Worm (Caenorhabditis elegans) whole organism, L2 larva: ENCODE measurements around the gene msp-77.

Experiments used
- C34F6.9 ChIP-seq: fragments of 150-350 bp; optimal IDR thresholded peaks from 2 replicates; lab custom pipeline; 2014; ENCODE audit warnings: missing biosample characterization, missing genetic modification characterization
- F13H6.1 ChIP-seq: sonication (generic microtip); optimal IDR thresholded peaks from 2 replicates; lab custom pipeline; 2016; ENCODE audit warnings: missing genetic modification characterization, missing compliant biosample characterization
- ZK546.5 ChIP-seq: sonication (generic microtip); optimal IDR thresholded peaks from 2 replicates; lab custom pipeline; 2017; ENCODE audit warnings: missing biosample characterization, missing genetic modification characterization
- aly-2 ChIP-seq: fragments of 150-350 bp; optimal IDR thresholded peaks from 2 replicates; lab custom pipeline; 2014; ENCODE audit warnings: missing biosample characterization, missing genetic modification characterization
- ama-1 ChIP-seq: fragments of 150-350 bp; optimal IDR thresholded peaks from 2 replicates; lab custom pipeline; 2018; ENCODE audit warnings: inconsistent platforms
- blmp-1 ChIP-seq: sonication (generic microtip); optimal IDR thresholded peaks from 2 replicates; lab custom pipeline; 2017; ENCODE audit warnings: missing genetic modification characterization, mild to moderate bottlenecking, missing compliant biosample characterization, antibody characterized with exemption, moderate library complexity; ENCODE audit not compliant: insufficient read depth
- ceh-16 ChIP-seq: fragments of 150-350 bp; optimal IDR thresholded peaks from 2 replicates; lab custom pipeline; 2014; ENCODE audit warnings: missing biosample characterization, missing genetic modification characterization
- dmd-4 ChIP-seq: sonication (generic microtip); optimal IDR thresholded peaks from 2 replicates; lab custom pipeline; 2017; ENCODE audit warnings: missing biosample characterization, missing genetic modification characterization
- egl-27 ChIP-seq: sonication (generic microtip); optimal IDR thresholded peaks from 3 replicates; lab custom pipeline; 2017; ENCODE audit warnings: missing biosample characterization, missing genetic modification reagents, missing genetic modification characterization
- elt-1 ChIP-seq: fragments of 150-350 bp; optimal IDR thresholded peaks from 2 replicates; lab custom pipeline; 2014; ENCODE audit warnings: missing biosample characterization, missing genetic modification characterization
- elt-3 ChIP-seq: sonication (generic microtip); optimal IDR thresholded peaks from 2 replicates; lab custom pipeline; 2017; ENCODE audit warnings: missing biosample characterization, missing genetic modification characterization
- fos-1 ChIP-seq: fragments of 150-350 bp; optimal IDR thresholded peaks from 2 replicates; lab custom pipeline; 2014; ENCODE audit warnings: missing biosample characterization, missing genetic modification characterization
- lin-11 ChIP-seq: fragments of 150-350 bp; sonication (generic microtip); optimal IDR thresholded peaks from 2 replicates; lab custom pipeline; 2014; ENCODE audit warnings: missing biosample characterization, missing genetic modification characterization, inconsistent platforms, mixed read lengths
- lin-13 ChIP-seq: fragments of 150-350 bp; optimal IDR thresholded peaks from 2 replicates; lab custom pipeline; 2014; ENCODE audit warnings: missing biosample characterization, missing genetic modification reagents, missing genetic modification characterization
- lin-39 ChIP-seq: fragments of 150-350 bp; optimal IDR thresholded peaks from 2 replicates; lab custom pipeline; 2014; ENCODE audit warnings: missing biosample characterization, missing genetic modification reagents, missing genetic modification characterization
- lsy-2 ChIP-seq, 2 experiments: fragments of 150-350 bp in 1 of 2; sonication (generic microtip) in 1 of 2; optimal IDR thresholded peaks; 2 replicates each; lab custom pipeline; 2014 to 2017; ENCODE audit warnings: missing biosample characterization in 2 of 2, missing genetic modification characterization in 2 of 2
- mab-5 ChIP-seq: fragments of 150-350 bp; optimal IDR thresholded peaks from 2 replicates; lab custom pipeline; 2014; ENCODE audit warnings: missing biosample characterization, missing genetic modification characterization
- mbf-1 ChIP-seq: sonication (generic microtip); optimal IDR thresholded peaks from 2 replicates; lab custom pipeline; 2017; ENCODE audit warnings: missing biosample characterization, missing genetic modification characterization
- mdl-1 ChIP-seq, 2 experiments: fragments of 150-350 bp in 1 of 2; sonication (generic microtip) in 1 of 2; optimal IDR thresholded peaks; 2 replicates each; lab custom pipeline; 2017; ENCODE audit warnings: missing biosample characterization in 2 of 2, missing genetic modification characterization in 2 of 2
- nhr-10 ChIP-seq: sonication (generic microtip); optimal IDR thresholded peaks from 2 replicates; lab custom pipeline; 2017; ENCODE audit warnings: missing biosample characterization, missing genetic modification characterization
- nhr-11 ChIP-seq: fragments of 150-350 bp; optimal IDR thresholded peaks from 2 replicates; lab custom pipeline; 2014; ENCODE audit warnings: missing biosample characterization, missing genetic modification characterization
- nhr-12 ChIP-seq: fragments of 150-350 bp; optimal IDR thresholded peaks from 2 replicates; lab custom pipeline; 2014; ENCODE audit warnings: missing biosample characterization, missing genetic modification characterization
- nhr-21 ChIP-seq: fragments of 150-350 bp; optimal IDR thresholded peaks from 2 replicates; lab custom pipeline; 2014; ENCODE audit warnings: missing biosample characterization, missing genetic modification characterization
- nhr-23 ChIP-seq: fragments of 150-350 bp; optimal IDR thresholded peaks from 2 replicates; lab custom pipeline; 2014; ENCODE audit warnings: missing biosample characterization, missing genetic modification reagents, missing genetic modification characterization
- nhr-237 ChIP-seq: fragments of 150-350 bp; optimal IDR thresholded peaks from 2 replicates; lab custom pipeline; 2014; ENCODE audit warnings: missing biosample characterization, missing genetic modification characterization
- nhr-25 ChIP-seq: fragments of 150-350 bp; sonication (generic microtip); optimal IDR thresholded peaks from 3 replicates; lab custom pipeline; 2014; ENCODE audit warnings: missing biosample characterization, missing genetic modification characterization
- nhr-77 ChIP-seq: fragments of 150-350 bp; optimal IDR thresholded peaks from 2 replicates; lab custom pipeline; 2014; ENCODE audit warnings: missing biosample characterization, missing genetic modification characterization
- peb-1 ChIP-seq: fragments of 150-350 bp; optimal IDR thresholded peaks from 2 replicates; lab custom pipeline; 2014; ENCODE audit warnings: missing biosample characterization, missing genetic modification characterization
- sem-4 ChIP-seq: fragments of 150-350 bp; optimal IDR thresholded peaks from 2 replicates; lab custom pipeline; 2014; ENCODE audit warnings: missing biosample characterization, missing genetic modification reagents, missing genetic modification characterization
- skn-1 ChIP-seq: sonication (generic microtip); optimal IDR thresholded peaks from 2 replicates; lab custom pipeline; 2017; ENCODE audit warnings: missing biosample characterization, missing genetic modification characterization
- sma-9 ChIP-seq, 2 experiments: fragments of 150-350 bp in 1 of 2; sonication (generic microtip) in 1 of 2; optimal IDR thresholded peaks; 2 replicates each; lab custom pipeline; 2014 to 2016; ENCODE audit warnings: missing genetic modification characterization in 2 of 2, mild to moderate bottlenecking in 1 of 2, missing biosample characterization in 1 of 2, missing compliant biosample characterization in 1 of 2, missing genetic modification reagents in 1 of 2, moderate library complexity in 1 of 2
- snpc-4 ChIP-seq: fragments of 150-350 bp; optimal IDR thresholded peaks from 2 replicates; lab custom pipeline; 2014; ENCODE audit warnings: missing biosample characterization, missing genetic modification characterization
- unc-55 ChIP-seq: fragments of 150-350 bp; sonication (generic microtip); optimal IDR thresholded peaks from 3 replicates; lab custom pipeline; 2014; ENCODE audit warnings: missing biosample characterization, missing genetic modification reagents, missing genetic modification characterization
- unc-62 ChIP-seq: fragments of 150-350 bp; optimal IDR thresholded peaks from 2 replicates; lab custom pipeline; 2014; ENCODE audit warnings: missing biosample characterization, missing genetic modification reagents, missing genetic modification characterization
- ztf-4 ChIP-seq: fragments of 150-350 bp; optimal IDR thresholded peaks from 2 replicates; lab custom pipeline; 2014; ENCODE audit warnings: missing biosample characterization, missing genetic modification characterization

The msp-77 gene

ce11 chrIV:9858970-9859369 is 35.5 kb upstream of the msp-77 start:
- TF ChIP-seq elt-3 (tag; lab: Kevin White, UChicago) (no peak), ama-1 (lab: Kevin White, UChicago) (no peak), sma-9 (GFP tag; optimal IDR thresholded peaks at IDR 0.05; lab: Kevin White, UChicago) (no peak), sma-9 (tag; optimal IDR thresholded peaks at IDR 0.05; lab: Kevin White, UChicago) (no peak), ZK546.5 (no peak), lin-11 (no peak), C34F6.9 (tag; lab: Kevin White, UChicago) (no peak), ceh-16 (tag; lab: Kevin White, UChicago) (no peak), sem-4 (tag; lab: Kevin White, UChicago) (no peak), nhr-21 (tag; lab: Kevin White, UChicago) (no peak), F13H6.1 (tag; lab: Kevin White, UChicago) (no peak), nhr-11 (tag; lab: Kevin White, UChicago) (no peak), snpc-4 (tag; lab: Kevin White, UChicago) (no peak), mbf-1 (no peak), nhr-25 (tag; lab: Kevin White, UChicago) (no peak), peb-1 (tag; lab: Kevin White, UChicago) (no peak), nhr-23 (tag; lab: Kevin White, UChicago) (no peak), blmp-1 (tag; lab: Kevin White, UChicago) (no peak), lin-39 (tag; lab: Kevin White, UChicago) (no peak), nhr-10 (tag; lab: Kevin White, UChicago) (no peak), unc-62 (GFP tag; lab: Kevin White, UChicago) (no peak)

ce11 chrIV:9861921-9862320 is 32.5 kb upstream of the msp-77 start, which contains the start of gene K07F5.14:
Gene K07F5.14 (plus strand): TSS chrIV:9862221.
- TF ChIP-seq peb-1 (tag; lab: Kevin White, UChicago) (no peak), elt-1 (tag; lab: Kevin White, UChicago) (no peak), skn-1 (tag; lab: Kevin White, UChicago) (no peak), mdl-1 (tag; optimal IDR thresholded peaks at IDR 0.05; lab: Kevin White, UChicago) (no peak), ztf-4 (no peak), fos-1 (no peak), unc-55 (GFP tag; lab: Kevin White, UChicago) (no peak), ceh-16 (tag; lab: Kevin White, UChicago) (no peak), nhr-25 (tag; lab: Kevin White, UChicago) (no peak), nhr-77 (no peak), mbf-1 (no peak), dmd-4 (tag; lab: Kevin White, UChicago) (no peak), aly-2 (tag; lab: Kevin White, UChicago) (no peak), sem-4 (tag; lab: Kevin White, UChicago) (no peak), sma-9 (GFP tag; optimal IDR thresholded peaks at IDR 0.05; lab: Kevin White, UChicago) (no peak), sma-9 (tag; optimal IDR thresholded peaks at IDR 0.05; lab: Kevin White, UChicago) (no peak)

ce11 chrIV:9863817-9864216 is 30.6 kb upstream of the msp-77 start, which contains the start of gene K07F5.16:
Gene K07F5.16 (plus strand): TSS chrIV:9864117.
- TF ChIP-seq ZK546.5 = no peak
- TF ChIP-seq peb-1 (tag; lab: Kevin White, UChicago) = no peak
- no peak for TF ChIP-seq egl-27 (tag; lab: Kevin White, UChicago)
- no peak for TF ChIP-seq lin-13 (GFP tag; lab: Kevin White, UChicago)
- no peak for TF ChIP-seq mbf-1
- no peak for TF ChIP-seq sma-9 (GFP tag; optimal IDR thresholded peaks at IDR 0.05; lab: Kevin White, UChicago)
- TF ChIP-seq sma-9 (tag; optimal IDR thresholded peaks at IDR 0.05; lab: Kevin White, UChicago) = no peak
- TF ChIP-seq, all 48 proteins: peak for 0

ce11 chrIV:9864778-9865177 is 29.7 kb upstream of the msp-77 start, which contains the start of the genes K07F5.15 and K07F5.22:
Gene K07F5.15 (plus strand): TSS chrIV:9865078.
Gene K07F5.22 (plus strand): TSS chrIV:9865078.
- TF ChIP-seq sem-4 (tag; lab: Kevin White, UChicago) (no peak), dmd-4 (tag; lab: Kevin White, UChicago) (no peak), nhr-237 (no peak), snpc-4 (tag; lab: Kevin White, UChicago) (no peak), nhr-12 (tag; lab: Kevin White, UChicago) (no peak), unc-55 (GFP tag; lab: Kevin White, UChicago) (no peak), nhr-23 (tag; lab: Kevin White, UChicago) (no peak), lsy-2 (tag; optimal IDR thresholded peaks at IDR 0.05; lab: Kevin White, UChicago) (no peak), mab-5 (tag; lab: Kevin White, UChicago) (no peak), F13H6.1 (tag; lab: Kevin White, UChicago) (no peak)
